Worm (Caenorhabditis elegans) whole organism, young adult: ENCODE data around the gene C17G10.7.

Experiments
- Y95B8A.8 ChIP-seq: fragments of 200-800 bp; sonication (Bioruptor generic); IDR thresholded peaks from 2 replicates; pipeline ENCODE4 v1.3.6; 2022; ENCODE audit warnings: missing genetic modification reagents, missing genetic modification characterization, missing compliant biosample characterization
- attf-3 ChIP-seq: fragments of 200-800 bp; sonication (Bioruptor generic); conservative IDR thresholded peaks from 2 replicates; pipeline ENCODE4 v1.3.6; 2022; ENCODE audit warnings: missing genetic modification reagents, missing genetic modification characterization, missing compliant biosample characterization
- cebp-1 ChIP-seq, 2 experiments: fragments of 200-800 bp in 1 of 2; sonication (Bioruptor generic) in 1 of 2; sonication (generic microtip) in 1 of 2; IDR thresholded peaks in 1 of 2; optimal IDR thresholded peaks in 1 of 2; 2 replicates each; pipeline versions ENCODE4 v1.3.6 to Lab custom; 2017 to 2022; ENCODE audit warnings: missing compliant biosample characterization in 2 of 2, missing genetic modification characterization in 2 of 2, mild to moderate bottlenecking in 1 of 2, missing genetic modification reagents in 1 of 2, moderate library complexity in 1 of 2
- ceh-100 ChIP-seq: fragments of 200-800 bp; sonication (Bioruptor generic); IDR thresholded peaks from 2 replicates; pipeline ENCODE4 v1.3.6; 2022; ENCODE audit warnings: missing genetic modification reagents, missing genetic modification characterization, missing compliant biosample characterization
- ceh-40 ChIP-seq: fragments of 200-800 bp; sonication (Bioruptor generic); IDR thresholded peaks from 2 replicates; pipeline ENCODE4 v1.3.6; 2022; ENCODE audit warnings: missing genetic modification characterization, missing compliant biosample characterization
- nfya-1 ChIP-seq: sonication (generic microtip); optimal IDR thresholded peaks from 2 replicates; lab custom pipeline; 2017; ENCODE audit warnings: antibody characterized with exemption, missing compliant biosample characterization, missing genetic modification characterization, borderline replicate concordance; ENCODE audit not compliant: insufficient read depth
- snpc-4 ChIP-seq, 5 experiments: fragments of 150-350 bp in 1 of 5; sonication (generic microtip) in 4 of 5; optimal IDR thresholded peaks; 2 replicates each; lab custom pipeline; 2014 to 2018; ENCODE audit warnings: missing genetic modification characterization in 5 of 5, missing biosample characterization in 3 of 5, antibody characterized with exemption in 2 of 5, mild to moderate bottlenecking in 2 of 5, missing compliant biosample characterization in 2 of 5, missing genotype in 2 of 5, moderate library complexity in 2 of 5, missing genetic modification reagents in 1 of 5

DNA sequence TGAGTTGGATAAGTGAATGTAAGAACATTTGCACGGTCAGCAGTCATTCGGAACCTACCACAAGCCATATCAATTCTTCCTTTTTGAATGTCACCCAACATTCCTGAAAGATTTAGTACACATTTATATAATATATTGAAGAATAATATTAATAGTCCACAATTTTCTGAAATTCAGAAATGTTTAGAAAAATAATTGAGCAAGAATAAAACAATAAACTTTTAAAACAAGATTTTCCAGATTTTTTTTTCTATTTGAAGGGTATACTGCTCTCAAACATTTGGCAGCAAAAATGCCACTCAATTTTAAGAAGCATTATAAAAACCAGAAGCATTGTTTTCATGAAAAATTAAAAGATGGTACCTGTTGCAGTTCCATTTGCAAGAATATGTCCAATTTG lies 29.2 kb upstream of the C17G10.7 start, which contains the start of gene F59E12.8:
- no peak for TF ChIP-seq snpc-4 (GFP tag; optimal IDR thresholded peaks at IDR 0.05; lab: Kevin White, UChicago)
- TF ChIP-seq snpc-4 (tag; optimal IDR thresholded peaks at IDR 0.05; lab: Kevin White, UChicago): no peak
- no peak for TF ChIP-seq Y95B8A.8 (GFP tag; lab: Robert Waterston, UW)
- TF ChIP-seq ceh-100 (GFP tag; lab: Robert Waterston, UW): no peak
- TF ChIP-seq cebp-1 (GFP tag; IDR thresholded peaks at IDR 0.05; lab: Robert Waterston, UW): no peak
- TF ChIP-seq cebp-1 (tag; optimal IDR thresholded peaks at IDR 0.05; lab: Kevin White, UChicago): no peak
- TF ChIP-seq ceh-40: no peak
- TF ChIP-seq nfya-1 (tag; lab: Kevin White, UChicago): no peak
- no peak for TF ChIP-seq attf-3 (GFP tag; lab: Robert Waterston, UW)
